Worm (Caenorhabditis elegans) whole organism, young adult: Measurements from ENCODE around the gene atf-7.

ENCODE experiments used
- B0261.1 ChIP-seq: sonication (generic microtip); optimal IDR thresholded peaks from 2 replicates; lab custom pipeline; 2016; ENCODE audit warnings: mild to moderate bottlenecking, missing genetic modification characterization, moderate library complexity, missing compliant biosample characterization
- C06A6.2 ChIP-seq: fragments of 200-800 bp; sonication (Bioruptor generic); conservative IDR thresholded peaks from 2 replicates; pipeline ENCODE4 v1.3.6; 2022; ENCODE audit warnings: missing genetic modification characterization, missing compliant biosample characterization
- D2030.7 ChIP-seq: fragments of 200-800 bp; sonication (Bioruptor generic); IDR thresholded peaks from 2 replicates; pipeline ENCODE4 v1.3.6; 2022; ENCODE audit warnings: missing genetic modification reagents, missing genetic modification characterization, missing compliant biosample characterization
- F33H1.4 ChIP-seq: fragments of 200-800 bp; sonication (Bioruptor generic); IDR thresholded peaks from 2 replicates; pipeline ENCODE4 v1.3.6; 2022; ENCODE audit warnings: missing genetic modification reagents, missing genetic modification characterization, missing compliant biosample characterization
- F52B5.7 ChIP-seq: sonication (generic microtip); optimal IDR thresholded peaks from 2 replicates; lab custom pipeline; 2016; ENCODE audit warnings: mild to moderate bottlenecking, missing genetic modification characterization, missing compliant biosample characterization
- F55B11.4 ChIP-seq: sonication (generic microtip); optimal IDR thresholded peaks from 2 replicates; lab custom pipeline; 2016; ENCODE audit warnings: missing compliant biosample characterization, missing genetic modification characterization, borderline replicate concordance; ENCODE audit not compliant: insufficient read depth
- F57A8.1 ChIP-seq: fragments of 200-800 bp; sonication (Bioruptor generic); optimal IDR thresholded peaks from 2 replicates; lab custom pipeline; 2018; ENCODE audit warnings: mild to moderate bottlenecking, missing genetic modification characterization, moderate library complexity, missing compliant biosample characterization
- F57C9.4 ChIP-seq: sonication (generic microtip); optimal IDR thresholded peaks from 2 replicates; lab custom pipeline; 2017; ENCODE audit warnings: mild to moderate bottlenecking, missing genetic modification characterization, missing compliant biosample characterization
- Y53G8AR.9 ChIP-seq: fragments of 200-800 bp; sonication (Bioruptor generic); conservative IDR thresholded peaks from 2 replicates; pipeline ENCODE4 v1.3.6; 2022; ENCODE audit warnings: missing genetic modification reagents, missing genetic modification characterization, missing compliant biosample characterization
- Y56A3A.18 ChIP-seq: fragments of 200-800 bp; sonication (Bioruptor generic); IDR thresholded peaks from 2 replicates; pipeline ENCODE4 v1.3.6; 2022; ENCODE audit warnings: missing genetic modification reagents, missing genetic modification characterization, missing compliant biosample characterization
- Y95B8A.8 ChIP-seq: fragments of 200-800 bp; sonication (Bioruptor generic); IDR thresholded peaks from 2 replicates; pipeline ENCODE4 v1.3.6; 2022; ENCODE audit warnings: missing genetic modification reagents, missing genetic modification characterization, missing compliant biosample characterization
- akir-1 ChIP-seq: fragments of 200-800 bp; sonication (Bioruptor generic); optimal IDR thresholded peaks from 2 replicates; lab custom pipeline; 2018; ENCODE audit warnings: mild to moderate bottlenecking, missing genetic modification characterization, moderate library complexity, missing compliant biosample characterization
- ama-1 ChIP-seq, 3 experiments: fragments of 150-350 bp in 1 of 3; sonication (generic microtip) in 2 of 3; optimal IDR thresholded peaks; 2 replicates each; lab custom pipeline; 2014 to 2018; ENCODE audit warnings: missing biosample characterization in 2 of 3, missing genetic modification characterization in 2 of 3, missing genetic modification reagents in 2 of 3
- atf-7 ChIP-seq: sonication (generic microtip); optimal IDR thresholded peaks from 2 replicates; lab custom pipeline; 2017; ENCODE audit warnings: mild to moderate bottlenecking, missing genetic modification characterization, missing compliant biosample characterization
- athp-1 ChIP-seq: sonication (generic microtip); optimal IDR thresholded peaks from 2 replicates; lab custom pipeline; 2017; ENCODE audit warnings: mild to moderate bottlenecking, missing genetic modification characterization, missing compliant biosample characterization
- bed-1 ChIP-seq: fragments of 200-800 bp; sonication (Bioruptor generic); IDR thresholded peaks from 2 replicates; pipeline ENCODE4 v1.3.6; 2022; ENCODE audit warnings: missing genetic modification reagents, missing genetic modification characterization, missing compliant biosample characterization
- ccch-3 ChIP-seq: fragments of 200-800 bp; sonication (Bioruptor generic); optimal IDR thresholded peaks from 2 replicates; lab custom pipeline; 2018; ENCODE audit warnings: mild to moderate bottlenecking, missing genetic modification characterization, missing compliant biosample characterization
- ceh-100 ChIP-seq: fragments of 200-800 bp; sonication (Bioruptor generic); IDR thresholded peaks from 2 replicates; pipeline ENCODE4 v1.3.6; 2022; ENCODE audit warnings: missing genetic modification reagents, missing genetic modification characterization, missing compliant biosample characterization
- dpl-1 ChIP-seq: fragments of 150-350 bp; optimal IDR thresholded peaks from 2 replicates; lab custom pipeline; 2014; ENCODE audit warnings: missing biosample characterization, missing genetic modification reagents, missing genetic modification characterization
- egrh-3 ChIP-seq: fragments of 200-800 bp; sonication (Bioruptor generic); IDR thresholded peaks from 2 replicates; pipeline ENCODE4 v1.3.6; 2022; ENCODE audit warnings: missing genetic modification reagents, missing genetic modification characterization, missing compliant biosample characterization
- ets-4 ChIP-seq: fragments of 200-800 bp; sonication (Bioruptor generic); optimal IDR thresholded peaks from 2 replicates; lab custom pipeline; 2018; ENCODE audit warnings: mild to moderate bottlenecking, missing genetic modification characterization, missing compliant biosample characterization
- him-1 ChIP-seq: sonication (generic microtip); optimal IDR thresholded peaks from 2 replicates; lab custom pipeline; 2016; ENCODE audit warnings: missing genotype, missing genetic modification reagents, missing genetic modification characterization, missing compliant biosample characterization
- hlh-26 ChIP-seq: fragments of 200-800 bp; sonication (Bioruptor generic); conservative IDR thresholded peaks from 2 replicates; pipeline ENCODE4 v1.3.6; 2022; ENCODE audit warnings: missing genetic modification reagents, missing genetic modification characterization, missing compliant biosample characterization
- hmg-1.2 ChIP-seq: fragments of 200-800 bp; sonication (Bioruptor generic); IDR thresholded peaks from 2 replicates; pipeline ENCODE4 v1.3.6; 2022; ENCODE audit warnings: missing genetic modification reagents, missing genetic modification characterization, missing compliant biosample characterization
- hmg-20 ChIP-seq: fragments of 200-800 bp; sonication (Bioruptor generic); IDR thresholded peaks from 2 replicates; pipeline ENCODE4 v1.3.6; 2022; ENCODE audit warnings: missing genetic modification reagents, missing genetic modification characterization, missing compliant biosample characterization
- hrde-1 ChIP-seq: sonication (generic microtip); optimal IDR thresholded peaks from 2 replicates; lab custom pipeline; 2016; ENCODE audit warnings: missing genetic modification characterization, mild to moderate bottlenecking, missing compliant biosample characterization, moderate library complexity, missing genotype, missing genetic modification reagents, borderline replicate concordance
- hsf-1 ChIP-seq: fragments of 200-800 bp; sonication (Bioruptor generic); IDR thresholded peaks from 2 replicates; pipeline ENCODE4 v1.3.6; 2022; ENCODE audit warnings: missing genetic modification reagents, missing genetic modification characterization, missing compliant biosample characterization
- lin-54 ChIP-seq: fragments of 200-800 bp; sonication (Bioruptor generic); optimal IDR thresholded peaks from 2 replicates; lab custom pipeline; 2018; ENCODE audit warnings: mild to moderate bottlenecking, missing genetic modification characterization, missing compliant biosample characterization
- lsl-1 ChIP-seq: fragments of 200-800 bp; sonication (Bioruptor generic); optimal IDR thresholded peaks from 2 replicates; lab custom pipeline; 2018; ENCODE audit warnings: mild to moderate bottlenecking, missing genetic modification characterization, moderate library complexity, missing compliant biosample characterization
- madf-3 ChIP-seq: fragments of 200-800 bp; sonication (Bioruptor generic); IDR thresholded peaks from 2 replicates; pipeline ENCODE4 v1.3.6; 2022; ENCODE audit warnings: missing genetic modification reagents, missing genetic modification characterization, missing compliant biosample characterization
- madf-6 ChIP-seq: fragments of 200-800 bp; sonication (Bioruptor generic); IDR thresholded peaks from 2 replicates; pipeline ENCODE4 v1.3.6; 2022; ENCODE audit warnings: missing genetic modification reagents, missing genetic modification characterization, missing compliant biosample characterization
- mcd-1 ChIP-seq: fragments of 200-800 bp; sonication (Bioruptor generic); IDR thresholded peaks from 2 replicates; pipeline ENCODE4 v1.3.6; 2022; ENCODE audit warnings: missing genetic modification reagents, missing genetic modification characterization, missing compliant biosample characterization
- nfya-1 ChIP-seq: sonication (generic microtip); optimal IDR thresholded peaks from 2 replicates; lab custom pipeline; 2017; ENCODE audit warnings: antibody characterized with exemption, missing compliant biosample characterization, missing genetic modification characterization, borderline replicate concordance; ENCODE audit not compliant: insufficient read depth
- nfyb-1 ChIP-seq: fragments of 200-800 bp; sonication (Bioruptor generic); IDR thresholded peaks from 2 replicates; pipeline ENCODE4 v1.3.6; 2022; ENCODE audit warnings: missing genetic modification reagents, missing genetic modification characterization, missing compliant biosample characterization
- nhr-80 ChIP-seq: sonication (generic microtip); optimal IDR thresholded peaks from 2 replicates; lab custom pipeline; 2016; ENCODE audit warnings: missing genetic modification characterization, missing compliant biosample characterization
- pbrm-1 ChIP-seq: fragments of 200-800 bp; sonication (Bioruptor generic); IDR thresholded peaks from 2 replicates; pipeline ENCODE4 v1.3.6; 2022; ENCODE audit warnings: missing genetic modification reagents, missing genetic modification characterization, missing compliant biosample characterization
- rec-8 ChIP-seq, 2 experiments: sonication (generic microtip); optimal IDR thresholded peaks; 2 replicates each; lab custom pipeline; 2016; ENCODE audit warnings: mild to moderate bottlenecking in 2 of 2, missing genetic modification characterization in 2 of 2, missing genetic modification reagents in 2 of 2, missing genotype in 2 of 2, missing biosample characterization in 1 of 2, missing compliant biosample characterization in 1 of 2, moderate library complexity in 1 of 2
- rpc-1 ChIP-seq, 2 experiments: fragments of 150-350 bp in 1 of 2; sonication (generic microtip) in 1 of 2; optimal IDR thresholded peaks; 2 replicates each; lab custom pipeline; 2014 to 2018; ENCODE audit warnings: missing biosample characterization in 1 of 2, missing genetic modification characterization in 1 of 2, missing genetic modification reagents in 1 of 2, missing genotype in 1 of 2
- snpc-1.1 ChIP-seq: sonication (generic microtip); optimal IDR thresholded peaks from 2 replicates; lab custom pipeline; 2017; ENCODE audit warnings: missing genetic modification characterization, mild to moderate bottlenecking, missing compliant biosample characterization, antibody characterized with exemption, moderate library complexity, missing genotype, missing genetic modification reagents; ENCODE audit not compliant: insufficient read depth
- snpc-1.3 ChIP-seq: sonication (generic microtip); optimal IDR thresholded peaks from 2 replicates; lab custom pipeline; 2017; ENCODE audit warnings: missing genetic modification characterization, mild to moderate bottlenecking, missing compliant biosample characterization, antibody characterized with exemption, moderate library complexity, missing genotype, missing genetic modification reagents; ENCODE audit not compliant: insufficient read depth
- snpc-3.4 ChIP-seq: sonication (generic microtip); optimal IDR thresholded peaks from 2 replicates; lab custom pipeline; 2017; ENCODE audit warnings: missing genetic modification characterization, mild to moderate bottlenecking, missing compliant biosample characterization, antibody characterized with exemption, moderate library complexity, missing genotype, missing genetic modification reagents
- somi-1 ChIP-seq: fragments of 200-800 bp; sonication (Bioruptor generic); optimal IDR thresholded peaks from 2 replicates; lab custom pipeline; 2018; ENCODE audit warnings: mild to moderate bottlenecking, missing genetic modification characterization, missing compliant biosample characterization
- tlf-1 ChIP-seq: fragments of 200-800 bp; sonication (Bioruptor generic); optimal IDR thresholded peaks from 2 replicates; lab custom pipeline; 2018; ENCODE audit warnings: mild to moderate bottlenecking, missing genetic modification characterization, missing compliant biosample characterization
- unc-130 ChIP-seq: sonication (generic microtip); optimal IDR thresholded peaks from 2 replicates; lab custom pipeline; 2016; ENCODE audit warnings: missing genetic modification reagents, missing genetic modification characterization, missing compliant biosample characterization

The atf-7 gene

DNA sequence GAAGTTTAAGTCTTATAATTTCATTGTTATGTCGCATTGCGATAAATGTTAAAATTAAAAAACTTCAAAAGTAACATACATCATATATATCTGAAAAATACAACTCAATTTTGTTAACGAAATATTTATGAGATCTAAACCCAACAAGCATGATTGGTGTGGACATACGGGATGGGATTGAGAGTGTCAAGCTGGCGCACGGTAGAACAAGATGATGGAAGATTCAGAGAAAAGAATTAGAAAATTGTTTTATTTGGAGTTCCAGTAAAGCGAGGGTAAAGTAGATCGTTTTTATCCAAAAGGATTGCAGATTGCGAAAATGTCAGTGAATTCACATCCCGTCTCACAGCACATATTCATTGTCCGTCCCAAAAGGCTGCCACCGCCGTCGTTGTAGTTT is 22.0 kb downstream of the atf-7 start (continued):
- TF ChIP-seq him-1 (tag; lab: Kevin White, UChicago) (no peak), mcd-1 (GFP tag; lab: Robert Waterston, UW) (no peak), hsf-1 (GFP tag; lab: Robert Waterston, UW) (peak; percentile 75), somi-1 (no peak), hrde-1 (tag; lab: Kevin White, UChicago) (peak; percentile 78), nhr-80 (tag; lab: Kevin White, UChicago) (no peak), nfya-1 (no peak), rpc-1 (optimal IDR thresholded peaks at IDR 0.05; lab: Kevin White, UChicago) (no peak), rpc-1 (tag; optimal IDR thresholded peaks at IDR 0.05; lab: Kevin White, UChicago) (no peak), Y56A3A.18 (GFP tag; lab: Robert Waterston, UW) (no peak), F52B5.7 (tag; lab: Kevin White, UChicago) (peak; percentile 36), akir-1 (GFP tag; lab: Kevin White, UChicago) (no peak), F33H1.4 (no peak), C06A6.2 (GFP tag; lab: Robert Waterston, UW) (no peak), tlf-1 (peak; percentile 35), ets-4 (no peak), unc-130 (GFP tag; lab: Kevin White, UChicago) (peak; percentile 6), bed-1 (GFP tag; lab: Robert Waterston, UW) (0 out of 2 replicates have a peak, but pooled peaks have one; percentile 35), F55B11.4 (no peak), lin-54 (GFP tag; lab: Kevin White, UChicago) (peak; percentile 77), ceh-100 (peak; percentile 45; the same call in 1 of the 2 replicates), D2030.7 (GFP tag; lab: Robert Waterston, UW) (0 out of 2 replicates have a peak, but pooled peaks have one; percentile 17), madf-3 (GFP tag; lab: Robert Waterston, UW) (no peak; the same call in 1 of the 2 replicates), dpl-1 (no peak), madf-6 (GFP tag; lab: Robert Waterston, UW) (peak; percentile 82), Y53G8AR.9 (peak; percentile 82), B0261.1 (tag; lab: Kevin White, UChicago) (no peak), snpc-1.3 (tag; lab: Kevin White, UChicago) (no peak), Y95B8A.8 (GFP tag; lab: Robert Waterston, UW) (peak; percentile 32; the same call in 1 of the 2 replicates), rec-8 (tag; optimal IDR thresholded peaks at IDR 0.05; lab: Kevin White, UChicago) (peak in 1 of 2 experiments; percentile 19), snpc-3.4 (tag; lab: Kevin White, UChicago) (peak; percentile 65)

DNA sequence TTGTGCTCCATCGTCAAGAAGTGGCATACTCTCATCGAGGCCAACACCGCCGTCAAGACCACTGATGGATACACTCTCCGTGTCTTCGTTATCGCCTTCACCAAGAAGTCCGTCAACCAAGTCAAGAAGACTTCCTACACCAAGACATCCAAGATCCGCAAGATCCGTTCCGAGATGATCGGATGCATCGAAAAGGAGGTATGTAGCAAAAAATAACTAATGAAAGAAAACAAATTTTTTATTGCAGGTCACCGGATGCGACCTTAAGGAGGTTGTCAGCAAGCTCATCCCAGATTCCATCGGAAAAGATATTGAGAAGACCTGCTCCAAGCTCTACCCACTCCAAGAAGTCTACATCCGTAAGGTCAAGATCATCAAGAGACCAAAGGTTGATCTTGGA is 22.5 kb downstream of the atf-7 start:
- TF ChIP-seq pbrm-1 (GFP tag; lab: Robert Waterston, UW) (no peak), snpc-1.1 (tag; lab: Kevin White, UChicago) (no peak), hmg-1.2 (GFP tag; lab: Robert Waterston, UW) (0 out of 2 replicates have a peak, but pooled peaks have one; percentile 6), F57A8.1 (GFP tag; lab: Kevin White, UChicago) (peak; percentile 9)

DNA sequence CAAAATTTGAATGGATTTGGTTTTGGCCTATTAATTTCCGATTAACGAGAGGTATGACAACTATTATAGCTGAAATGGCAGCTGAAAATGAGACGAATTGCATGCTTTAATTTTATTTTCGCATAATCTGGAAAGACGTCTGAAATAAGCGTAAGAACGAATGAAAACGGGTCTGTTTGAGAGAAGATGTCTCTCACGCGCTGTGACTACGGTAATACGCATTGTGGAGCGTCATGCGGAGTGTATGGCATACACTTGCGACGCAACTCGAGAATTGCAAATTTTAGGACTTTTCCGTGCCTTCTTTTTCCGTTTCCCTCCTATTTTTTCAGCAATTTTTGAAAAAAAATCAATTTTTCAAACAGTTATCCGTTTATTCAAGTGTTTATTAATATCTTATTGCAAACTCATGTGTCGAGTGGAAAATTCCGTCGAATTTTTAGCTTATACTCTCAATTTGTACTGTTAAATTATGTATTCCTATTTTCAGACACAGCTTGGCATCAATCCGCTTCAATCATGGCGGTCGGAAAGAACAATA is 23.3 kb downstream of the atf-7 start, which contains the start of gene rps-1:
TSS of gene rps-1 (plus strand) at position 491 of the 541 bp plus-strand sequence.
- peak; percentile 95 for TF ChIP-seq nhr-80 (tag; lab: Kevin White, UChicago)
- peak; percentile 11 for TF ChIP-seq ccch-3 (GFP tag; lab: Kevin White, UChicago)
- peak; percentile 31 for TF ChIP-seq F57C9.4
- peak; percentile 99 for TF ChIP-seq nfyb-1 (GFP tag; lab: Robert Waterston, UW)
- TF ChIP-seq atf-7 = peak; percentile 96
- TF ChIP-seq ama-1 (optimal IDR thresholded peaks at IDR 0.05; lab: Kevin White, UChicago) = peak; percentile 53
- peak in 1 of 2 experiments; percentile 58 for TF ChIP-seq ama-1 (GFP tag; optimal IDR thresholded peaks at IDR 0.05; lab: Kevin White, UChicago)
- TF ChIP-seq hlh-26 (GFP tag; lab: Robert Waterston, UW) = no peak
- TF ChIP-seq snpc-1.1 (tag; lab: Kevin White, UChicago) = peak; percentile 80
- peak; percentile 90 for TF ChIP-seq athp-1 (tag; lab: Kevin White, UChicago)
- peak; percentile 96 for TF ChIP-seq hmg-20 (GFP tag; lab: Robert Waterston, UW)
- TF ChIP-seq F55B11.4 = no peak
- peak; percentile 49 for TF ChIP-seq ets-4
- TF ChIP-seq Y56A3A.18 (GFP tag; lab: Robert Waterston, UW) = peak; percentile 97
- TF ChIP-seq lsl-1 (GFP tag; lab: Kevin White, UChicago) = peak; percentile 98
- peak; percentile 38; the same call in 1 of the 2 replicates for TF ChIP-seq egrh-3 (GFP tag; lab: Robert Waterston, UW)
